Fruit fly (Drosophila melanogaster): ENCODE measurements around the gene RnrL.

DNA sequence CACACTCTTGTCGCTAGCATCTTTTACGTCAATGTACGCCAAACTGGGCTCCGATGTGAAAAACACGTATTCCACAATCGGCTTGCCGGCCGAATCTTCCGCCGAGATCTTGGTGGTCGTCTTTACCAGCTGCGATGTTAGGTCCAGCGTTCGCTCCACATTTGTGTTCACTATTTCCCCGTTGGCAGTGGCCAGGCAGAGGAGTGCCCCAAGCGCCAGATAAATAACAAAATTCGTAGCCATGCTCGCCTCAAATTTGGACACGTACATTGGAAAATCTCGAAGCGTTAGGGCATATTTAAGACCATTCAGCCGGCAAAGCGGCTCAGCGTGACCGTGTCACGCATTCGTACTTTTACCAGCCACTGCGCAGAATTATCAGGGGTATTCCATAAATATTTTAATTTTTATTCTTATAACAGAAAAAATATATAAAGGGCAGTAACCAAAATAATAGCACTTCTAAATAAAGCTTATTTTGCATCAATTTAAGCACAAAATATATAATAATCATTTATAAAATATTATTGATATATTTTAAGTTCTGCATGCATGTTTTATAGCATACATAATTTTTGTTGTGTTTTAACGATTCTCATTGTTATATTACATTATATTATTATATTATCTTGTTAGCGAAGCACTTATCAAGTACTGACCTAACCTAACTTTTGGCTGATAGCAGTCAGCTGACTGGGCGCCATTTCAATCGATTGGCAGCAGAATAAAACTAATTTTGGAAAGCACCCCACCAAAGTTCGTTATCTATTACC is 47.9 kb upstream of the RnrL start, which contains the start of the genes CG33303 and dpr19:
- TF ChIP-seq CG4496 (GFP tag; IDR thresholded peaks at IDR 0.05): peak; percentile 44; the same call in 1 of the 3 replicates
- peak; percentile 57 for TF ChIP-seq CG15710 (tag; optimal IDR thresholded peaks at IDR 0.05)
- peak; percentile 56 for TF ChIP-seq CG8159 (tag; optimal IDR thresholded peaks at IDR 0.05)
- no peak for TF ChIP-seq Pif1B (GFP tag; optimal IDR thresholded peaks at IDR 0.05)
- TF ChIP-seq CG13204 (GFP tag; optimal IDR thresholded peaks at IDR 0.05): no peak
- TF ChIP-seq CG12605 (GFP tag; IDR thresholded peaks at IDR 0.05): no peak
- no peak for TF ChIP-seq EcR (GFP tag; optimal IDR thresholded peaks at IDR 0.05)
